Worm (Caenorhabditis elegans) whole organism, young adult: ENCODE data around the gene F48E8.8.

Source experiments
- B0019.2 ChIP-seq: fragments of 200-800 bp; sonication (Bioruptor generic); conservative IDR thresholded peaks from 2 replicates; pipeline ENCODE4 v1.3.6; 2022; ENCODE audit warnings: missing genetic modification reagents, missing genetic modification characterization, missing compliant biosample characterization
- F37B4.10 ChIP-seq: fragments of 200-800 bp; sonication (Bioruptor generic); IDR thresholded peaks from 2 replicates; pipeline ENCODE4 v1.3.6; 2022; ENCODE audit warnings: missing genetic modification characterization, missing compliant biosample characterization
- F49E8.2 ChIP-seq: sonication (generic microtip); optimal IDR thresholded peaks from 3 replicates; lab custom pipeline; 2017; ENCODE audit warnings: missing genetic modification characterization, mild to moderate bottlenecking, missing compliant biosample characterization, antibody characterized with exemption, moderate library complexity; ENCODE audit not compliant: insufficient read depth
- F52B5.7 ChIP-seq: sonication (generic microtip); optimal IDR thresholded peaks from 2 replicates; lab custom pipeline; 2016; ENCODE audit warnings: mild to moderate bottlenecking, missing genetic modification characterization, missing compliant biosample characterization
- F55B11.4 ChIP-seq: sonication (generic microtip); optimal IDR thresholded peaks from 2 replicates; lab custom pipeline; 2016; ENCODE audit warnings: missing compliant biosample characterization, missing genetic modification characterization, borderline replicate concordance; ENCODE audit not compliant: insufficient read depth
- T07F8.4 ChIP-seq: sonication (generic microtip); optimal IDR thresholded peaks from 2 replicates; lab custom pipeline; 2016; ENCODE audit warnings: mild to moderate bottlenecking, missing genetic modification characterization, moderate library complexity, missing compliant biosample characterization
- Y56A3A.18 ChIP-seq: fragments of 200-800 bp; sonication (Bioruptor generic); IDR thresholded peaks from 2 replicates; pipeline ENCODE4 v1.3.6; 2022; ENCODE audit warnings: missing genetic modification reagents, missing genetic modification characterization, missing compliant biosample characterization
- attf-6 ChIP-seq: fragments of 200-800 bp; sonication (Bioruptor generic); IDR thresholded peaks from 2 replicates; pipeline ENCODE4 v1.3.6; 2022; ENCODE audit warnings: missing genetic modification reagents, missing genetic modification characterization, missing compliant biosample characterization
- ceh-100 ChIP-seq: fragments of 200-800 bp; sonication (Bioruptor generic); IDR thresholded peaks from 2 replicates; pipeline ENCODE4 v1.3.6; 2022; ENCODE audit warnings: missing genetic modification reagents, missing genetic modification characterization, missing compliant biosample characterization
- egrh-3 ChIP-seq: fragments of 200-800 bp; sonication (Bioruptor generic); IDR thresholded peaks from 2 replicates; pipeline ENCODE4 v1.3.6; 2022; ENCODE audit warnings: missing genetic modification reagents, missing genetic modification characterization, missing compliant biosample characterization
- him-1 ChIP-seq: sonication (generic microtip); optimal IDR thresholded peaks from 2 replicates; lab custom pipeline; 2016; ENCODE audit warnings: missing genotype, missing genetic modification reagents, missing genetic modification characterization, missing compliant biosample characterization
- hmg-20 ChIP-seq: fragments of 200-800 bp; sonication (Bioruptor generic); IDR thresholded peaks from 2 replicates; pipeline ENCODE4 v1.3.6; 2022; ENCODE audit warnings: missing genetic modification reagents, missing genetic modification characterization, missing compliant biosample characterization
- hrde-1 ChIP-seq: sonication (generic microtip); optimal IDR thresholded peaks from 2 replicates; lab custom pipeline; 2016; ENCODE audit warnings: missing genetic modification characterization, mild to moderate bottlenecking, missing compliant biosample characterization, moderate library complexity, missing genotype, missing genetic modification reagents, borderline replicate concordance
- hsf-1 ChIP-seq: fragments of 200-800 bp; sonication (Bioruptor generic); IDR thresholded peaks from 2 replicates; pipeline ENCODE4 v1.3.6; 2022; ENCODE audit warnings: missing genetic modification reagents, missing genetic modification characterization, missing compliant biosample characterization
- lag-1 ChIP-seq: fragments of 200-800 bp; sonication (Bioruptor generic); IDR thresholded peaks from 2 replicates; pipeline ENCODE4 v1.3.6; 2022; ENCODE audit warnings: missing genetic modification reagents, missing genetic modification characterization, missing compliant biosample characterization
- lin-26 ChIP-seq: fragments of 200-800 bp; sonication (Bioruptor generic); IDR thresholded peaks from 2 replicates; pipeline ENCODE4 v1.3.6; 2022; ENCODE audit warnings: missing genetic modification reagents, missing genetic modification characterization, missing compliant biosample characterization
- lin-54 ChIP-seq: fragments of 200-800 bp; sonication (Bioruptor generic); optimal IDR thresholded peaks from 2 replicates; lab custom pipeline; 2018; ENCODE audit warnings: mild to moderate bottlenecking, missing genetic modification characterization, missing compliant biosample characterization
- lsy-27 ChIP-seq: sonication (generic microtip); optimal IDR thresholded peaks from 2 replicates; lab custom pipeline; 2017; ENCODE audit warnings: missing genetic modification characterization, mild to moderate bottlenecking, missing compliant biosample characterization, antibody characterized with exemption, missing genotype, borderline replicate concordance; ENCODE audit not compliant: insufficient read depth
- madf-6 ChIP-seq: fragments of 200-800 bp; sonication (Bioruptor generic); IDR thresholded peaks from 2 replicates; pipeline ENCODE4 v1.3.6; 2022; ENCODE audit warnings: missing genetic modification reagents, missing genetic modification characterization, missing compliant biosample characterization
- mcd-1 ChIP-seq: fragments of 200-800 bp; sonication (Bioruptor generic); IDR thresholded peaks from 2 replicates; pipeline ENCODE4 v1.3.6; 2022; ENCODE audit warnings: missing genetic modification reagents, missing genetic modification characterization, missing compliant biosample characterization
- mel-28 ChIP-seq: sonication (generic microtip); optimal IDR thresholded peaks from 2 replicates; lab custom pipeline; 2016; ENCODE audit warnings: borderline replicate concordance, mild to moderate bottlenecking, missing genetic modification characterization, missing compliant biosample characterization
- mes-4 ChIP-seq: sonication (generic microtip); optimal IDR thresholded peaks from 2 replicates; lab custom pipeline; 2016; ENCODE audit warnings: missing genotype, missing genetic modification characterization, missing compliant biosample characterization
- nfya-1 ChIP-seq: sonication (generic microtip); optimal IDR thresholded peaks from 2 replicates; lab custom pipeline; 2017; ENCODE audit warnings: antibody characterized with exemption, missing compliant biosample characterization, missing genetic modification characterization, borderline replicate concordance; ENCODE audit not compliant: insufficient read depth
- nfya-2 ChIP-seq: fragments of 200-800 bp; sonication (Bioruptor generic); IDR thresholded peaks from 2 replicates; pipeline ENCODE4 v1.3.6; 2022; ENCODE audit warnings: missing genetic modification reagents, missing genetic modification characterization, missing compliant biosample characterization
- nfyb-1 ChIP-seq: fragments of 200-800 bp; sonication (Bioruptor generic); IDR thresholded peaks from 2 replicates; pipeline ENCODE4 v1.3.6; 2022; ENCODE audit warnings: missing genetic modification reagents, missing genetic modification characterization, missing compliant biosample characterization
- nhr-120 ChIP-seq: fragments of 200-800 bp; sonication (Bioruptor generic); IDR thresholded peaks from 2 replicates; pipeline ENCODE4 v1.3.6; 2022; ENCODE audit warnings: missing genetic modification characterization, missing compliant biosample characterization
- repo-1 ChIP-seq: sonication (generic microtip); optimal IDR thresholded peaks from 2 replicates; lab custom pipeline; 2017; ENCODE audit warnings: mild to moderate bottlenecking, missing genetic modification characterization, missing compliant biosample characterization
- rpc-1 ChIP-seq, 2 experiments: fragments of 150-350 bp in 1 of 2; sonication (generic microtip) in 1 of 2; optimal IDR thresholded peaks; 2 replicates each; lab custom pipeline; 2014 to 2018; ENCODE audit warnings: missing biosample characterization in 1 of 2, missing genetic modification characterization in 1 of 2, missing genetic modification reagents in 1 of 2, missing genotype in 1 of 2
- sdz-38 ChIP-seq: sonication (generic microtip); optimal IDR thresholded peaks from 2 replicates; lab custom pipeline; 2016; ENCODE audit warnings: missing genotype, missing genetic modification characterization, missing compliant biosample characterization
- snpc-1.1 ChIP-seq: sonication (generic microtip); optimal IDR thresholded peaks from 2 replicates; lab custom pipeline; 2017; ENCODE audit warnings: missing genetic modification characterization, mild to moderate bottlenecking, missing compliant biosample characterization, antibody characterized with exemption, moderate library complexity, missing genotype, missing genetic modification reagents; ENCODE audit not compliant: insufficient read depth
- snpc-1.3 ChIP-seq: sonication (generic microtip); optimal IDR thresholded peaks from 2 replicates; lab custom pipeline; 2017; ENCODE audit warnings: missing genetic modification characterization, mild to moderate bottlenecking, missing compliant biosample characterization, antibody characterized with exemption, moderate library complexity, missing genotype, missing genetic modification reagents; ENCODE audit not compliant: insufficient read depth
- somi-1 ChIP-seq: fragments of 200-800 bp; sonication (Bioruptor generic); optimal IDR thresholded peaks from 2 replicates; lab custom pipeline; 2018; ENCODE audit warnings: mild to moderate bottlenecking, missing genetic modification characterization, missing compliant biosample characterization
- tbx-9 ChIP-seq: sonication (generic microtip); optimal IDR thresholded peaks from 2 replicates; lab custom pipeline; 2016; ENCODE audit warnings: borderline replicate concordance, missing genetic modification characterization, inconsistent platforms, missing compliant biosample characterization
- unc-62 ChIP-seq: fragments of 150-350 bp; optimal IDR thresholded peaks from 2 replicates; lab custom pipeline; 2014; ENCODE audit warnings: missing biosample characterization, missing genetic modification reagents, missing genetic modification characterization
- xnd-1 ChIP-seq: sonication (generic microtip); optimal IDR thresholded peaks from 2 replicates; lab custom pipeline; 2016; ENCODE audit warnings: missing genotype, missing genetic modification reagents, missing genetic modification characterization, missing compliant biosample characterization
- zfh-2 ChIP-seq: fragments of 200-800 bp; sonication (Bioruptor generic); conservative IDR thresholded peaks from 2 replicates; pipeline ENCODE4 v1.3.6; 2022; ENCODE audit warnings: missing genetic modification reagents, missing genetic modification characterization, missing compliant biosample characterization
- ztf-28 ChIP-seq: fragments of 200-800 bp; sonication (Bioruptor generic); IDR thresholded peaks from 2 replicates; pipeline ENCODE4 v1.3.6; 2022; ENCODE audit warnings: missing genetic modification reagents, missing genetic modification characterization, missing compliant biosample characterization

The F48E8.8 gene

ce11 chrIII:5479493-5480167 is 30.0 kb upstream of the F48E8.8 start (continued):
- no peak for TF ChIP-seq nfya-2 (GFP tag; lab: Robert Waterston, UW)
- peak; percentile 18 for TF ChIP-seq hrde-1 (tag; lab: Kevin White, UChicago)
- no peak for TF ChIP-seq lag-1 (GFP tag; lab: Robert Waterston, UW)
- TF ChIP-seq lin-26: no peak
- no peak for TF ChIP-seq mel-28 (tag; lab: Kevin White, UChicago)
- no peak for TF ChIP-seq B0019.2 (GFP tag; lab: Robert Waterston, UW)
- no peak for TF ChIP-seq unc-62
- no peak for TF ChIP-seq rpc-1 (optimal IDR thresholded peaks at IDR 0.05; lab: Kevin White, UChicago)
- no peak for TF ChIP-seq rpc-1 (tag; optimal IDR thresholded peaks at IDR 0.05; lab: Kevin White, UChicago)
- TF ChIP-seq repo-1: no peak
- TF ChIP-seq T07F8.4 (tag; lab: Kevin White, UChicago): no peak
- TF ChIP-seq hsf-1 (GFP tag; lab: Robert Waterston, UW): no peak
- TF ChIP-seq mes-4 (tag; lab: Kevin White, UChicago): no peak
- no peak for TF ChIP-seq hmg-20 (GFP tag; lab: Robert Waterston, UW)
- 0 out of 2 replicates have a peak, but pooled peaks have one; percentile 13 for TF ChIP-seq mcd-1
- no peak for TF ChIP-seq nfya-1 (tag; lab: Kevin White, UChicago)
- 0 out of 2 replicates have a peak, but pooled peaks have one; percentile 55 for TF ChIP-seq nhr-120
- no peak for TF ChIP-seq snpc-1.3 (tag; lab: Kevin White, UChicago)
- TF ChIP-seq ceh-100 (GFP tag; lab: Robert Waterston, UW): no peak
- TF ChIP-seq F55B11.4 (tag; lab: Kevin White, UChicago): no peak
- no peak for TF ChIP-seq tbx-9 (tag; lab: Kevin White, UChicago)
- TF ChIP-seq him-1: no peak
- no peak for TF ChIP-seq xnd-1 (tag; lab: Kevin White, UChicago)
- TF ChIP-seq nfyb-1: no peak
- TF ChIP-seq sdz-38 (tag; lab: Kevin White, UChicago): no peak
- TF ChIP-seq zfh-2: peak; percentile 86

- TF ChIP-seq F37B4.10 (GFP tag; lab: Robert Waterston, UW): no peak
- no peak for TF ChIP-seq attf-6 (GFP tag; lab: Robert Waterston, UW)
- TF ChIP-seq F49E8.2 (tag; lab: Kevin White, UChicago): no peak
- TF ChIP-seq F52B5.7 (tag; lab: Kevin White, UChicago): no peak
- no peak for TF ChIP-seq egrh-3 (GFP tag; lab: Robert Waterston, UW)
- TF ChIP-seq lin-54: no peak
- 0 out of 2 replicates have a peak, but pooled peaks have one; percentile 2 for TF ChIP-seq zfh-2
- no peak for TF ChIP-seq ztf-28 (GFP tag; lab: Robert Waterston, UW)
- TF ChIP-seq madf-6: no peak
- peak; percentile 15 for TF ChIP-seq snpc-1.1
- no peak for TF ChIP-seq Y56A3A.18 (GFP tag; lab: Robert Waterston, UW)
- no peak for TF ChIP-seq somi-1
- no peak for TF ChIP-seq lsy-27
Observed at ce11 chrIII:5478824-5479368, 29.3 kb upstream of the F48E8.8 start, which contains the start of the genes R02F2.6 and R02F2.5. TSS of gene R02F2.6 (minus strand) at chrIII:5478924. TSS of gene R02F2.5 (plus strand) at chrIII:5479318.
